Fruit fly (Drosophila melanogaster) Kc167 (cell line): ENCODE results near the gene msopa.

Experiments used
- Myc ChIP-seq: fragments of >200 bp; optimal IDR thresholded peaks from 2 replicates; lab custom pipeline; 2017; ENCODE audit warnings: missing external identifiers
- Sin3A ChIP-seq: fragments of >200 bp; optimal IDR thresholded peaks from 2 replicates; lab custom pipeline; 2018; ENCODE audit warnings: missing external identifiers
- h ChIP-seq: fragments of >200 bp; optimal IDR thresholded peaks from 3 replicates; lab custom pipeline; 2018; ENCODE audit warnings: missing external identifiers
- insv ChIP-seq: fragments of >200 bp; optimal IDR thresholded peaks from 3 replicates; lab custom pipeline; 2018; ENCODE audit warnings: missing external identifiers
- psq ChIP-seq: fragments of >200 bp; optimal IDR thresholded peaks from 2 replicates; lab custom pipeline; 2017; ENCODE audit warnings: missing external identifiers
- ttk ChIP-seq: sonication (Bioruptor generic); optimal IDR thresholded peaks from 2 replicates; lab custom pipeline; 2017; ENCODE audit warnings: missing external identifiers

DNA sequence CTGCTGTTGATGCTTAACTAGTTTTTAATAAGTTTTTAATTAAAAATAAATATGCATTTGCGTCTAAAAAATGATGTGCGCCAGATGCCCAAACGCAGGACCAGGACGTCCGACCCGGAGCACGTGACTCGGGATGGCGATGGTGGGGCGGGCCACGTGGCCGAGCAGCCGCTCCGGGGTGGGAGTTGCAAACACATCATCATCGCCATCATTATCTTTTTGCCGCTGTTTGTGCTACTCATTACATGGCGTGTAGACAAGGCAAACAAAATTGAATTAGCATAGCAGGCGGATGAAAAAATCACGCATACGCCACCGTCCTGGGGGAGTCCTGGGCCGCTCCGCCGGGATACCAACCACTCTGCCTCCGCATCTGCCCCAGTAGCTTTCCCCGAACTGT lies 30.7 kb downstream of the msopa start:
- TF ChIP-seq Sin3A (lab: Kevin White, UChicago) (no peak), psq (no peak), insv (lab: Kevin White, UChicago) (no peak), h (lab: Kevin White, UChicago) (no peak), Myc (lab: Kevin White, UChicago) (no peak), ttk (no peak)
